Worm (Caenorhabditis elegans): ENCODE data around the gene srbc-61.

srbc-61 gene

ce11 chrV:17486034-17486433, 9.4 kb downstream of the srbc-61 start, which contains the start of gene scl-24:
scl-24 (plus strand) TSS chrV:17486334.
- no peak for TF ChIP-seq unc-130 (GFP tag; optimal IDR thresholded peaks at IDR 0.05)
- TF ChIP-seq F33H1.4 (GFP tag; IDR thresholded peaks at IDR 0.05), result no peak
- TF ChIP-seq ztf-25 (GFP tag; IDR thresholded peaks at IDR 0.05), result no peak
- TF ChIP-seq atf-7 (tag; optimal IDR thresholded peaks at IDR 0.05), result no peak
- TF ChIP-seq ztf-18 (tag; optimal IDR thresholded peaks at IDR 0.05), result no peak
- no peak for TF ChIP-seq attf-3 (GFP tag; conservative IDR thresholded peaks at IDR 0.05)
- no peak for TF ChIP-seq snpc-1.3 (tag; optimal IDR thresholded peaks at IDR 0.05; ENCODE audit: insufficient read depth)

- no peak for TF ChIP-seq attf-6 (GFP tag; IDR thresholded peaks at IDR 0.05)
- TF ChIP-seq madf-10 (tag; optimal IDR thresholded peaks at IDR 0.05), result no peak
- TF ChIP-seq F37B4.10 (GFP tag; IDR thresholded peaks at IDR 0.05), result no peak
- TF ChIP-seq ceh-100 (GFP tag; IDR thresholded peaks at IDR 0.05), result no peak
- no peak for TF ChIP-seq F10E7.11 (tag; optimal IDR thresholded peaks at IDR 0.05)
- no peak for TF ChIP-seq F55B11.4 (tag; optimal IDR thresholded peaks at IDR 0.05; ENCODE audit: borderline replicate concordance, insufficient read depth)
- no peak for TF ChIP-seq ceh-40 (GFP tag; IDR thresholded peaks at IDR 0.05)
- TF ChIP-seq tbx-9 (tag; optimal IDR thresholded peaks at IDR 0.05; ENCODE audit: borderline replicate concordance), result no peak
- no peak for TF ChIP-seq ZK185.1 (tag; optimal IDR thresholded peaks at IDR 0.05; ENCODE audit: poor library complexity, severe bottlenecking)
- no peak for TF ChIP-seq F39B2.1 (GFP tag; IDR thresholded peaks at IDR 0.05)
- TF ChIP-seq Y53F4B.3 (GFP tag; IDR thresholded peaks at IDR 0.05), result no peak
- no peak for TF ChIP-seq T07F8.4 (tag; optimal IDR thresholded peaks at IDR 0.05)
- no peak for TF ChIP-seq ztf-6 (GFP tag; IDR thresholded peaks at IDR 0.05)
- no peak for TF ChIP-seq hlh-26 (GFP tag; conservative IDR thresholded peaks at IDR 0.05)
- TF ChIP-seq ztf-3 (GFP tag; optimal IDR thresholded peaks at IDR 0.05), result no peak
- TF ChIP-seq lsl-1 (GFP tag; optimal IDR thresholded peaks at IDR 0.05), result no peak
- TF ChIP-seq pha-4 (tag; optimal IDR thresholded peaks at IDR 0.05), result no peak
- TF ChIP-seq hsf-1 (GFP tag; IDR thresholded peaks at IDR 0.05), result no peak
These were observed 17.1 kb downstream of the srbc-61 start, which contains the start of gene fbxa-102 for ce11 chrV:17493732-17494131. fbxa-102 (minus strand) TSS chrV:17493832.

ce11 chrV:17496071-17496470, 19.5 kb downstream of the srbc-61 start, which contains the start of gene srh-118:
srh-118 (minus strand) TSS chrV:17496171.
- TF ChIP-seq C06A6.2 (GFP tag; conservative IDR thresholded peaks at IDR 0.05), result no peak
- no peak for TF ChIP-seq bed-1 (GFP tag; IDR thresholded peaks at IDR 0.05)
- no peak for TF ChIP-seq F52B5.7 (tag; optimal IDR thresholded peaks at IDR 0.05)
- TF ChIP-seq Y79H2A.3 (GFP tag; conservative IDR thresholded peaks at IDR 0.05), result no peak
- no peak for TF ChIP-seq snpc-1.1 (tag; optimal IDR thresholded peaks at IDR 0.05; ENCODE audit: insufficient read depth)

ce11 chrV:17500055-17500454, 23.5 kb downstream of the srbc-61 start:
- TF ChIP-seq zfh-2 (GFP tag; conservative IDR thresholded peaks at IDR 0.05), result peak; percentile 74
- 0 out of 2 replicates have a peak, but pooled peaks have one; percentile 17 for TF ChIP-seq ceh-58 (GFP tag; IDR thresholded peaks at IDR 0.05)
- 0 out of 2 replicates have a peak, but pooled peaks have one; percentile 52 for TF ChIP-seq nhr-120 (GFP tag; IDR thresholded peaks at IDR 0.05)
- TF ChIP-seq nhr-90 (tag; optimal IDR thresholded peaks at IDR 0.05), result no peak
- TF ChIP-seq D2030.7 (GFP tag; IDR thresholded peaks at IDR 0.05), result no peak
